Worm (Caenorhabditis elegans): ENCODE results near the gene ZK688.5.

ZK688.5 gene

DNA sequence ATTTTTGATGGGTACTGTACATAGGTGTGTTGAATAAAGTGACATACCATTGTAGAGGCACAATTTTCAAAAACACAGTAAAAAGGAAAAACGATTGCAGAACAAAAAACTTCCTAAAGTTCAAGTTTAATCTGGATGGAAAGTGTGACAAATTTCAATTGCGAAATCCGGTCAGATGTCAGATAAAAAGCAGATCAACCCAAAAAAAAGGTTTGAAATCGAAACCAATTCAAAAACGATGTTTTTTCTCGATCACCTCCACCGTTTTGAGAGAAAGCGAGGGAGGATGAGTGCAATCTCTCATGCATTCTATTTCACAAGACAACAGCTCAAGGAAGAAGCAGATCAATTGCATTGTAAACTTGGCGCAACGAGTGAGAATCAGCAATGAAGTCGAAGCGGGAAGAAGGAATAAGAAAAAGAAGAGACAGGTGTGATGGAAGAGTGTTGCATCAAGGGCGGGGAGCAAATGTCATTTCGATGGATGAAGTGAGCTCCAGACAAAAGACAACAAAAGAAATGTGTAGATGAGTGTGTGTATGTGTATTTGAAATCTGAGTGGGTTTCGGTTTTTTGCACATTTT, 11.2 kb downstream of the ZK688.5 start:
- TF ChIP-seq mes-4 (tag; optimal IDR thresholded peaks at IDR 0.05) (no peak), ceh-79 (tag; optimal IDR thresholded peaks at IDR 0.05) (no peak), cebp-1 (GFP tag; IDR thresholded peaks at IDR 0.05) (no peak), cebp-1 (tag; optimal IDR thresholded peaks at IDR 0.05) (peak; percentile 68), F37B4.10 (GFP tag; IDR thresholded peaks at IDR 0.05) (no peak), ztf-26 (tag; optimal IDR thresholded peaks at IDR 0.05) (no peak), ceh-91 (GFP tag; IDR thresholded peaks at IDR 0.05) (no peak)

- TF ChIP-seq ztf-28 (GFP tag; IDR thresholded peaks at IDR 0.05) (no peak), rpc-1 (optimal IDR thresholded peaks at IDR 0.05) (no peak), rpc-1 (tag; optimal IDR thresholded peaks at IDR 0.05) (no peak), dpff-1 (tag; optimal IDR thresholded peaks at IDR 0.05) (no peak), hmg-1.2 (GFP tag; IDR thresholded peaks at IDR 0.05) (no peak), ceh-91 (GFP tag; IDR thresholded peaks at IDR 0.05) (no peak), sdz-38 (tag; optimal IDR thresholded peaks at IDR 0.05) (no peak), B0019.2 (GFP tag; conservative IDR thresholded peaks at IDR 0.05) (no peak), ztf-6 (GFP tag; IDR thresholded peaks at IDR 0.05) (no peak), bed-2 (GFP tag; IDR thresholded peaks at IDR 0.05) (no peak), egrh-3 (GFP tag; IDR thresholded peaks at IDR 0.05) (no peak), mcd-1 (GFP tag; IDR thresholded peaks at IDR 0.05) (no peak), lsl-1 (GFP tag; optimal IDR thresholded peaks at IDR 0.05) (no peak), C06A6.2 (GFP tag; conservative IDR thresholded peaks at IDR 0.05) (no peak), F57A8.1 (GFP tag; optimal IDR thresholded peaks at IDR 0.05) (no peak), lin-26 (GFP tag; IDR thresholded peaks at IDR 0.05) (no peak), chd-7 (tag; optimal IDR thresholded peaks at IDR 0.05) (no peak), xnd-1 (tag; optimal IDR thresholded peaks at IDR 0.05) (no peak), ztf-18 (tag; optimal IDR thresholded peaks at IDR 0.05) (no peak)
Measured at ce11 chrIII:7878852-7879329, 12.5 kb downstream of the ZK688.5 start, which contains the start of gene sup-18. sup-18 (minus strand) TSS chrIII:7878902.

DNA sequence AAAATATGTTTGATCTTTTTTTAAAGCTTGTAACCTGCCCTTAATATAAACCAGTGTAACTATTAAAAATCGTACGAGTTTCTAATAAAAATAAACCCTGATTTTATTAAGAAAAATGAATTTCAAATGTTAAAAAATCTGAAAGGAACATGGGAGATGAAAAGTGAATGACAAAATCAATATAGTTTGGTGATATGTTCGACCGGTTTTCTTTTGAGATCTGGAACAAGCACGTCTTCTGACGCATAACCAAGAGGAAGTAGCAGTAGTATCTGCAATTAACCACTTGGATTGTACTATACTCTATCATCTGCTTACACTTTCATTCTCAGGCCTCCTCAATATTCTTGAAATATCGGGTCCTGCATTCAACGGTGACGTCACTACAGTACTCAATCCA, 14.3 kb downstream of the ZK688.5 start:
- TF ChIP-seq bed-2 (GFP tag; IDR thresholded peaks at IDR 0.05) (no peak), lir-1 (GFP tag; conservative IDR thresholded peaks at IDR 0.05) (no peak), nhr-179 (tag; optimal IDR thresholded peaks at IDR 0.05) (no peak), dox-1 (GFP tag; IDR thresholded peaks at IDR 0.05) (no peak), nhr-27 (tag; optimal IDR thresholded peaks at IDR 0.05) (no peak), K11D2.4 (GFP tag; IDR thresholded peaks at IDR 0.05) (no peak), nfya-2 (GFP tag; IDR thresholded peaks at IDR 0.05) (no peak), dpl-1 (GFP tag; optimal IDR thresholded peaks at IDR 0.05) (no peak), ekl-4 (GFP tag; IDR thresholded peaks at IDR 0.05) (no peak), chd-7 (tag; optimal IDR thresholded peaks at IDR 0.05) (no peak), ztf-22 (GFP tag; optimal IDR thresholded peaks at IDR 0.05) (no peak), snpc-3.4 (tag; optimal IDR thresholded peaks at IDR 0.05) (no peak), madf-8 (GFP tag; conservative IDR thresholded peaks at IDR 0.05) (no peak), ztf-3 (GFP tag; optimal IDR thresholded peaks at IDR 0.05) (no peak), Y56A3A.18 (GFP tag; IDR thresholded peaks at IDR 0.05) (no peak), sea-2 (GFP tag; IDR thresholded peaks at IDR 0.05) (no peak), hlh-26 (GFP tag; conservative IDR thresholded peaks at IDR 0.05) (no peak), F55B11.4 (tag; optimal IDR thresholded peaks at IDR 0.05; ENCODE audit: borderline replicate concordance, insufficient read depth) (no peak), madf-10 (tag; optimal IDR thresholded peaks at IDR 0.05) (no peak)

Measured in whole organism, young adult.